Worm (Caenorhabditis elegans) whole organism, mixed stage, embryonic: ENCODE results near the gene R05A10.7.

Experiments used
- M03D4.4 ChIP-seq: sonication (generic microtip); optimal IDR thresholded peaks from 2 replicates; lab custom pipeline; 2017; ENCODE audit warnings: mild to moderate bottlenecking, missing genetic modification characterization, missing compliant biosample characterization
- ceh-83 ChIP-seq: fragments of 200-800 bp; sonication (Bioruptor generic); optimal IDR thresholded peaks from 2 replicates; lab custom pipeline; 2018; ENCODE audit warnings: mild to moderate bottlenecking, missing genetic modification characterization, missing compliant biosample characterization
- ces-1 ChIP-seq: fragments of 150-350 bp; optimal IDR thresholded peaks from 2 replicates; lab custom pipeline; 2014; ENCODE audit warnings: missing biosample characterization, missing genetic modification reagents, missing genetic modification characterization
- cnd-1 ChIP-seq: fragments of 200-800 bp; sonication (Bioruptor generic); optimal IDR thresholded peaks from 2 replicates; lab custom pipeline; 2018; ENCODE audit warnings: mild to moderate bottlenecking, missing genetic modification characterization, missing compliant biosample characterization
- drap-1 ChIP-seq: fragments of 200-800 bp; sonication (Bioruptor generic); optimal IDR thresholded peaks from 3 replicates; lab custom pipeline; 2018; ENCODE audit warnings: mild to moderate bottlenecking, missing genetic modification characterization, missing compliant biosample characterization
- elt-1 ChIP-seq: sonication (generic microtip); optimal IDR thresholded peaks from 2 replicates; lab custom pipeline; 2017; ENCODE audit warnings: missing genetic modification characterization, mild to moderate bottlenecking, missing compliant biosample characterization, antibody characterized with exemption, moderate library complexity, borderline replicate concordance; ENCODE audit not compliant: insufficient read depth
- elt-3 ChIP-seq: fragments of 150-350 bp; optimal IDR thresholded peaks from 2 replicates; lab custom pipeline; 2014; ENCODE audit warnings: missing biosample characterization, missing genetic modification characterization
- flh-1 ChIP-seq: fragments of 200-800 bp; sonication (Bioruptor generic); optimal IDR thresholded peaks from 2 replicates; lab custom pipeline; 2018; ENCODE audit warnings: mild to moderate bottlenecking, missing genetic modification characterization, moderate library complexity, missing compliant biosample characterization
- ham-2 ChIP-seq: fragments of 200-800 bp; sonication (Bioruptor generic); optimal IDR thresholded peaks from 2 replicates; lab custom pipeline; 2018; ENCODE audit warnings: mild to moderate bottlenecking, missing genetic modification characterization, missing compliant biosample characterization
- hlh-1 ChIP-seq: fragments of 150-350 bp; optimal IDR thresholded peaks from 2 replicates; lab custom pipeline; 2014; ENCODE audit warnings: missing biosample characterization, missing genetic modification reagents, missing genetic modification characterization
- lin-13 ChIP-seq: fragments of 150-350 bp; optimal IDR thresholded peaks from 2 replicates; lab custom pipeline; 2014; ENCODE audit warnings: missing biosample characterization, missing genetic modification characterization
- lin-32 ChIP-seq: fragments of 200-800 bp; sonication (Bioruptor generic); optimal IDR thresholded peaks from 2 replicates; lab custom pipeline; 2018; ENCODE audit warnings: mild to moderate bottlenecking, missing genetic modification characterization, missing compliant biosample characterization
- lsy-2 ChIP-seq: fragments of 150-350 bp; optimal IDR thresholded peaks from 2 replicates; lab custom pipeline; 2014; ENCODE audit warnings: missing biosample characterization, missing genetic modification characterization
- mab-5 ChIP-seq: fragments of 150-350 bp; optimal IDR thresholded peaks from 2 replicates; lab custom pipeline; 2014; ENCODE audit warnings: missing biosample characterization, missing genetic modification characterization
- mep-1 ChIP-seq: fragments of 150-350 bp; optimal IDR thresholded peaks from 2 replicates; lab custom pipeline; 2017; ENCODE audit warnings: missing biosample characterization, missing genetic modification reagents, missing genetic modification characterization, inconsistent platforms
- mls-2 ChIP-seq: sonication (generic microtip); optimal IDR thresholded peaks from 2 replicates; lab custom pipeline; 2016; ENCODE audit warnings: mild to moderate bottlenecking, missing genetic modification characterization, moderate library complexity, missing compliant biosample characterization
- nhr-2 ChIP-seq: fragments of 150-350 bp; optimal IDR thresholded peaks from 2 replicates; lab custom pipeline; 2014; ENCODE audit warnings: missing biosample characterization, missing genetic modification characterization
- nhr-237 ChIP-seq: fragments of 150-350 bp; optimal IDR thresholded peaks from 2 replicates; lab custom pipeline; 2014; ENCODE audit warnings: missing biosample characterization, missing genetic modification characterization
- nhr-28 ChIP-seq: fragments of 150-350 bp; optimal IDR thresholded peaks from 2 replicates; lab custom pipeline; 2014; ENCODE audit warnings: missing biosample characterization, missing genetic modification characterization
- pha-4 ChIP-seq: fragments of 150-350 bp; optimal IDR thresholded peaks from 2 replicates; lab custom pipeline; 2018; ENCODE audit warnings: missing biosample characterization, missing genetic modification reagents, missing genetic modification characterization
- sem-2 ChIP-seq: fragments of 200-800 bp; sonication (Bioruptor generic); optimal IDR thresholded peaks from 2 replicates; lab custom pipeline; 2018; ENCODE audit warnings: mild to moderate bottlenecking, missing genetic modification characterization, missing compliant biosample characterization
- snpc-4 ChIP-seq: fragments of 150-350 bp; optimal IDR thresholded peaks from 2 replicates; lab custom pipeline; 2014; ENCODE audit warnings: missing biosample characterization, missing genetic modification characterization
- sptf-1 ChIP-seq: sonication (generic microtip); optimal IDR thresholded peaks from 2 replicates; lab custom pipeline; 2017; ENCODE audit warnings: mild to moderate bottlenecking, missing genetic modification characterization, moderate library complexity, missing compliant biosample characterization
- tbx-8 ChIP-seq: fragments of 200-800 bp; sonication (Bioruptor generic); optimal IDR thresholded peaks from 2 replicates; lab custom pipeline; 2018; ENCODE audit warnings: mild to moderate bottlenecking, missing genetic modification characterization, moderate library complexity, missing compliant biosample characterization
- unc-120 ChIP-seq: sonication (generic microtip); optimal IDR thresholded peaks from 2 replicates; lab custom pipeline; 2017; ENCODE audit warnings: missing genetic modification characterization, missing compliant biosample characterization; ENCODE audit not compliant: poor library complexity, severe bottlenecking
- unc-62 ChIP-seq: fragments of 150-350 bp; optimal IDR thresholded peaks from 2 replicates; lab custom pipeline; 2014; ENCODE audit warnings: missing biosample characterization, missing genetic modification reagents, missing genetic modification characterization
- zip-8 ChIP-seq: fragments of 150-350 bp; optimal IDR thresholded peaks from 2 replicates; lab custom pipeline; 2014; ENCODE audit warnings: missing biosample characterization, missing genetic modification characterization
- ztf-11 ChIP-seq: fragments of 150-350 bp; optimal IDR thresholded peaks from 2 replicates; lab custom pipeline; 2014; ENCODE audit warnings: missing biosample characterization, missing genetic modification characterization

The R05A10.7 gene

DNA sequence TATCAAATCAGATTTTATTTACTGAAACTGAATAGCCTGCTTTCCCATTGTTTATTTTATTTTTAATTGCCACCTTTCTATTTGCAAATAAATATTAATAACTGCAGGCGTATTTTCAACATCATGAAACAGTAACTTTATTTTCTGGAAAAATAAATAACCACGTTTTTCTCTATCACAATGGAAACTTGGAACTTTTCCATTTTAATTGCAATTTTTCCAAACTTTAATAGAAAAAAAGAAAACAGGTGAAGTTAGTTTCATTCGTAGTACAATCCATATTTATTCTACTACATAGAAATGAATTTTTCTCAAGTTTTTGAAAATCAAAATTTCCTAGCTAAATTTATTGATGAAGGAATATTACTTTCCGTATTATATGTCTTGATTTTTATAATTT lies 33.6 kb downstream of the R05A10.7 start, which contains the start of gene srz-42:
TSS of gene srz-42 (plus strand) at position 301 of the 400 bp plus-strand sequence.
- TF ChIP-seq lsy-2 (no peak), snpc-4 (no peak), zip-8 (tag; lab: Kevin White, UChicago) (no peak), drap-1 (GFP tag; lab: Kevin White, UChicago) (no peak), tbx-8 (no peak), sptf-1 (tag; lab: Kevin White, UChicago) (no peak), elt-1 (tag; lab: Kevin White, UChicago) (no peak), hlh-1 (tag; lab: Kevin White, UChicago) (no peak), nhr-237 (tag; lab: Kevin White, UChicago) (no peak), unc-120 (no peak), ztf-11 (tag; lab: Kevin White, UChicago) (no peak)

DNA sequence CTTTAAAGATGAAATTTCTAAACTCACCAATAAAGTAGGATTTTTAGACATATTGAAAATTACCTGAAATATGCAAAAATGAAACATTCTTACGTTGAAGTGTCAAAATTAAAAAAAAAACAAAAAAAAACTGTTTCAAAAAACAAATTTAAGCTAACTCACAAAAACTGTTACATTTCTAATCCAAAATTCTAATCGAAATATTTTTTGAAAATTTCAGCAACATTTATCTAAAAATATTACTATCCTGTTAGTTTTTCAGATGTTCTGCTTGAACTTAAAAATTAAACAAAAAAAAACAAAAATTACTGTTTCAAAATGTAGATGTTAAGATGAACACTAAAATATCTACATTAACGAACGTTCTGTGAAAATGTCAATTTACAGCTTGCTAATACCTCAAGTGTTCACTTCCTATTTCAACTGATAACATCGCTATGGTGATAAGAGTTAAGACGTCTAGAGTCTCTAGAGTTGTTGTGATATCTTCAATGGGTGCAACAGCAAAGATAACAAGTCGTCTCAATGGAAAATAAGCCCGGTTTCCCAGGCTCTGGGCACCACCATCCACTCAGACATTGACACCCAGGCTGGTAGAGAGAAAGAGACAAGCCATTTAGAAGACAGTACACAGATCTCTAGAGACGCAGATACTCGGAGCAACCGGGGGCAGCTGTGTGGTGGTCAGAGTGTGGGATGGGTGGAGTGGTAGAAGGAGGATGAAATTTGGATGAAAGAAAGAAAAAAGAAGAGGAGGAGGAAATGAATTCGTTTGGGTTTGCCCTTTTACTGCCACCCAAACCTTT lies 34.7 kb downstream of the R05A10.7 start, which contains the start of gene H12I19.115:
TSS of gene H12I19.115 (minus strand) at position 51 of the 806 bp plus-strand sequence.
- TF ChIP-seq hlh-1 (tag; lab: Kevin White, UChicago) (peak; percentile 94), unc-120 (no peak), nhr-237 (tag; lab: Kevin White, UChicago) (no peak), mab-5 (no peak), pha-4 (tag; lab: Kevin White, UChicago) (no peak), unc-62 (GFP tag; lab: Kevin White, UChicago) (peak; percentile 13), mls-2 (no peak), elt-3 (tag; lab: Kevin White, UChicago) (no peak), M03D4.4 (tag; lab: Kevin White, UChicago) (no peak), zip-8 (tag; lab: Kevin White, UChicago) (no peak), nhr-2 (tag; lab: Kevin White, UChicago) (no peak), lin-13 (tag; lab: Kevin White, UChicago) (no peak), lsy-2 (no peak), ceh-83 (peak; percentile 16), lin-32 (GFP tag; lab: Kevin White, UChicago) (peak; percentile 28), ces-1 (GFP tag; lab: Kevin White, UChicago) (peak; percentile 57), tbx-8 (no peak), drap-1 (GFP tag; lab: Kevin White, UChicago) (no peak), ham-2 (GFP tag; lab: Kevin White, UChicago) (no peak), mep-1 (no peak)

DNA sequence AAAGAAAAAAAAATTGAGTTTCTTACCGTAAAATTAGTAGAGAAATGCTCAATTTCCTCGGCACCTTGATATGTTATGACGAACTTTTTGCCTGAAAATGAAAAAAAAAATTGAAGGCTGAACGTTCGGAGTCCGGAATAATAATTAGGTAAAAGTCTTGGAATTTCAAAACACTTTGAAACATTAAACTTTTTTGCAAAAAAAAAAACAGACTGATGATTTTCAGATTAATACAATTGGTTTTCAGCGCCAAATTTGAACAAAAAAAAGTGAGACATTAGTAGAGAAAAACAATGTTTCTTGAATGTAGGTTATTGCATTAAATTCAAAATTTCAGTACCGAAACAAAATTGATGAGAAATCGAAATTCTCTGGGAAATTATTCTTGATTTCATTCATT lies 38.7 kb downstream of the R05A10.7 start, which contains the start of gene nkcc-1:
TSS of gene nkcc-1 (minus strand) at position 101 of the 400 bp plus-strand sequence.
- TF ChIP-seq nhr-237 (tag; lab: Kevin White, UChicago) (no peak), tbx-8 (no peak), ztf-11 (tag; lab: Kevin White, UChicago) (no peak), ceh-83 (no peak), sem-2 (no peak), pha-4 (tag; lab: Kevin White, UChicago) (no peak), lin-13 (tag; lab: Kevin White, UChicago) (no peak), lsy-2 (no peak), flh-1 (GFP tag; lab: Kevin White, UChicago) (no peak), nhr-28 (tag; lab: Kevin White, UChicago) (no peak), cnd-1 (tag; lab: Kevin White, UChicago) (no peak), mab-5 (no peak), lin-32 (GFP tag; lab: Kevin White, UChicago) (no peak)

DNA sequence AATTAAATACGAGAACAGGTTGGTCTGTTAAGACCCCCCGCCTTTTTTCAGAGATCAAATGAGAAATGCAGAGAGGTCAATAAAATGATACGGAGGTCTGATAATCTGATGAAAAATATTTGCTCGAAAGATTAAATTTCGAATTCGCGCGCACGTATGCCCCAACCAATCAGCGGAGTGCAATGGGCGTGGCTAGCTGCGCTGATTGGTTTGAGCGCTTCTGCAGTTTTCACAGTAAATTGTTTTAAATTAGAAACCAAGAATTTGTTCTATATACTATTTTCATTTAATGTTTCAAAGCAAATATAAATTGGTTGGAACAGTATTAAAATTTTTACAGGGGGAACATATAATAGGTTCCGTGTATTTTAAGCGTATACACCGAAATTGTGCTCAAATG lies 43.3 kb downstream of the R05A10.7 start:
- TF ChIP-seq sem-2 (no peak), ztf-11 (tag; lab: Kevin White, UChicago) (no peak), pha-4 (tag; lab: Kevin White, UChicago) (peak; percentile 47), snpc-4 (no peak)

DNA sequence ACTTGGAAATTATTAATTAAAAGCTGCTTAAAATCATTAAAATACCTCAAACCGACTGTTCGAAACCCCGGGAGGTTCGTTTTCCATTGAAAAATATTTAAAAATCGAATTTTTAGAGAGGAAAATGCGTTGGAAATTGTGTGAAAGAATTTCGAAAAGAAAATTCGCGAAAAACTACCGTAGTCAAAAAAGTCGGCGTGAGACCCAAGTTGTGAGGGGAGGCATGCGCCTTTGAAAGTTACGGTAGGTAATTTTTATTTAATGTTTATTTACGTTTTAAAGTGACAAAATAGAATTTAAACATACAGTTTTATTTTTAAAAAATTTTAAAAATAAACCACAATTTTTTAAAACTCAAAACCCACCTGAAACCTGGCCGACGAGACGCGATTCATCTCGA lies 47.1 kb downstream of the R05A10.7 start:
- TF ChIP-seq M03D4.4 (tag; lab: Kevin White, UChicago): no peak
- no peak for TF ChIP-seq sptf-1 (tag; lab: Kevin White, UChicago)
- TF ChIP-seq ces-1 (GFP tag; lab: Kevin White, UChicago): no peak
- no peak for TF ChIP-seq ceh-83
- no peak for TF ChIP-seq nhr-237 (tag; lab: Kevin White, UChicago)
- TF ChIP-seq elt-1 (tag; lab: Kevin White, UChicago): no peak
- TF ChIP-seq lin-13 (tag; lab: Kevin White, UChicago): no peak
- TF ChIP-seq unc-120: no peak
- no peak for TF ChIP-seq lsy-2
- no peak for TF ChIP-seq pha-4 (tag; lab: Kevin White, UChicago)
- TF ChIP-seq, all 35 proteins: peak for 0
